Worm (Caenorhabditis elegans): ENCODE measurements around the gene srx-87.

- TF ChIP-seq R02D3.7 (tag; optimal IDR thresholded peaks at IDR 0.05) (no peak), elt-1 (tag; optimal IDR thresholded peaks at IDR 0.05) (no peak)
Measured at ce11 chrV:11554260-11554659, 10.4 kb upstream of the srx-87 start, which contains the start of gene duo-1.

All from whole organism, L3 larva.